Fruit fly (Drosophila melanogaster) whole organism, wandering third instar larva: ENCODE data around the gene CG44195.

Source experiments
- CG9705 ChIP-seq: fragments of 200-800 bp; sonication (Bioruptor generic); optimal IDR thresholded peaks from 2 replicates; lab custom pipeline; 2018; ENCODE audit warnings: missing biosample characterization, mild to moderate bottlenecking, missing genetic modification characterization
- Dif ChIP-seq: fragments of 200-275, 200-300 bp; sonication (Bioruptor generic); optimal IDR thresholded peaks from 2 replicates; lab custom pipeline; 2018; ENCODE audit warnings: missing biosample characterization, missing genetic modification characterization; ENCODE audit not compliant: partially characterized antibody
- GATAd ChIP-seq: sonication (Bioruptor generic); optimal IDR thresholded peaks from 2 replicates; lab custom pipeline; 2016; ENCODE audit warnings: missing biosample characterization, missing genetic modification characterization
- HLH106 ChIP-seq: fragments of 200-800 bp; optimal IDR thresholded peaks from 3 replicates; lab custom pipeline; 2019; ENCODE audit warnings: missing biosample characterization, mild to moderate bottlenecking, missing genetic modification characterization, moderate library complexity
- Hnf4 ChIP-seq: fragments of 200-800 bp; sonication (Bioruptor generic); optimal IDR thresholded peaks from 2 replicates; lab custom pipeline; 2016; ENCODE audit warnings: missing biosample characterization, mild to moderate bottlenecking, missing genetic modification characterization
- h ChIP-seq: fragments of 200-800 bp; sonication (Bioruptor generic); optimal IDR thresholded peaks from 3 replicates; lab custom pipeline; 2016; ENCODE audit warnings: missing biosample characterization, mild to moderate bottlenecking, missing genetic modification characterization
- pan ChIP-seq: fragments of >200 bp; optimal IDR thresholded peaks from 2 replicates; lab custom pipeline; 2017
- psq ChIP-seq: fragments of 200-800 bp; sonication (Bioruptor generic); optimal IDR thresholded peaks from 3 replicates; lab custom pipeline; 2017; ENCODE audit warnings: missing biosample characterization, mild to moderate bottlenecking, missing genetic modification characterization, moderate library complexity
- sv ChIP-seq: fragments of 200-800 bp; sonication (Bioruptor generic); optimal IDR thresholded peaks from 3 replicates; lab custom pipeline; 2016; ENCODE audit warnings: missing biosample characterization, missing genetic modification characterization
- usp ChIP-seq: fragments of >200 bp; optimal IDR thresholded peaks from 2 replicates; lab custom pipeline; 2017; ENCODE audit warnings: missing biosample characterization, missing genetic modification characterization

dm6 chr3L:7726285-7726684 lies 30.8 kb upstream of the CG44195 start, which contains the start of gene CG7457:
- TF ChIP-seq CG9705 (GFP tag; lab: Kevin White, UChicago) = no peak
- no peak for TF ChIP-seq usp (GFP tag; lab: Kevin White, UChicago)
- no peak for TF ChIP-seq GATAd (GFP tag; lab: Kevin White, UChicago)
- TF ChIP-seq pan (lab: Kevin White, UChicago) = no peak
- no peak for TF ChIP-seq Hnf4 (GFP tag; lab: Kevin White, UChicago)
- TF ChIP-seq h (GFP tag; lab: Kevin White, UChicago) = no peak
- TF ChIP-seq Dif (GFP tag; lab: Kevin White, UChicago) = no peak
- no peak for TF ChIP-seq psq (GFP tag; lab: Kevin White, UChicago)
- TF ChIP-seq HLH106 = no peak
- no peak for TF ChIP-seq sv (GFP tag; lab: Kevin White, UChicago)
